Fruit fly (Drosophila melanogaster) Kc167 (cell line): ENCODE data around the gene CG15528.

Source experiments
- Myc ChIP-seq: fragments of >200 bp; optimal IDR thresholded peaks from 2 replicates; lab custom pipeline; 2017; ENCODE audit warnings: missing external identifiers
- Sin3A ChIP-seq: fragments of >200 bp; optimal IDR thresholded peaks from 2 replicates; lab custom pipeline; 2018; ENCODE audit warnings: missing external identifiers
- h ChIP-seq: fragments of >200 bp; optimal IDR thresholded peaks from 3 replicates; lab custom pipeline; 2018; ENCODE audit warnings: missing external identifiers
- insv ChIP-seq: fragments of >200 bp; optimal IDR thresholded peaks from 3 replicates; lab custom pipeline; 2018; ENCODE audit warnings: missing external identifiers
- psq ChIP-seq: fragments of >200 bp; optimal IDR thresholded peaks from 2 replicates; lab custom pipeline; 2017; ENCODE audit warnings: missing external identifiers
- ttk ChIP-seq: sonication (Bioruptor generic); optimal IDR thresholded peaks from 2 replicates; lab custom pipeline; 2017; ENCODE audit warnings: missing external identifiers

CG15528 gene

dm6 chr3R:30032281-30032680 is 19.6 kb downstream of the CG15528 start:
- no peak for TF ChIP-seq insv (lab: Kevin White, UChicago)
- TF ChIP-seq Myc (lab: Kevin White, UChicago) = no peak
- no peak for TF ChIP-seq ttk (lab: Kevin White, UChicago)
- no peak for TF ChIP-seq Sin3A (lab: Kevin White, UChicago)
- no peak for TF ChIP-seq psq (lab: Kevin White, UChicago)
- no peak for TF ChIP-seq h (lab: Kevin White, UChicago)

- TF ChIP-seq h (lab: Kevin White, UChicago) (no peak), Myc (lab: Kevin White, UChicago) (no peak), psq (lab: Kevin White, UChicago) (no peak), insv (lab: Kevin White, UChicago) (no peak), ttk (lab: Kevin White, UChicago) (no peak), Sin3A (lab: Kevin White, UChicago) (no peak)
Measured at dm6 chr3R:30030061-30030460, 21.9 kb downstream of the CG15528 start.

dm6 chr3R:30023445-30023844 is 28.5 kb downstream of the CG15528 start:
- TF ChIP-seq h (lab: Kevin White, UChicago) (no peak), Sin3A (lab: Kevin White, UChicago) (no peak), ttk (lab: Kevin White, UChicago) (no peak), insv (lab: Kevin White, UChicago) (no peak), psq (lab: Kevin White, UChicago) (no peak), Myc (lab: Kevin White, UChicago) (no peak)

dm6 chr3R:30022452-30023028 is 29.4 kb downstream of the CG15528 start, which contains the start of the genes RpS28a and Axn:
TSS of gene RpS28a (minus strand) at chr3R:30022648.
TSS of gene Axn (plus strand) at chr3R:30022842.
- TF ChIP-seq insv (lab: Kevin White, UChicago) (no peak), psq (lab: Kevin White, UChicago) (no peak), ttk (lab: Kevin White, UChicago) (no peak), h (lab: Kevin White, UChicago) (no peak), Sin3A (lab: Kevin White, UChicago) (no peak), Myc (lab: Kevin White, UChicago) (no peak)

dm6 chr3R:30021559-30022451 is 30.1 kb downstream of the CG15528 start, which contains the start of gene Mgat2:
TSS of gene Mgat2 (minus strand) at chr3R:30022221.
- TF ChIP-seq h (lab: Kevin White, UChicago) = no peak
- TF ChIP-seq insv (lab: Kevin White, UChicago) = no peak
- no peak for TF ChIP-seq Sin3A (lab: Kevin White, UChicago)
- TF ChIP-seq Myc (lab: Kevin White, UChicago) = no peak
- TF ChIP-seq psq (lab: Kevin White, UChicago) = no peak
- TF ChIP-seq ttk (lab: Kevin White, UChicago) = no peak

dm6 chr3R:30021009-30021408 is 30.9 kb downstream of the CG15528 start:
- TF ChIP-seq Myc (lab: Kevin White, UChicago) (no peak), psq (lab: Kevin White, UChicago) (no peak), h (lab: Kevin White, UChicago) (no peak), ttk (lab: Kevin White, UChicago) (no peak), Sin3A (lab: Kevin White, UChicago) (no peak), insv (lab: Kevin White, UChicago) (no peak)

dm6 chr3R:30014977-30015514 is 36.9 kb downstream of the CG15528 start, which contains the start of gene CG7920:
TSS of gene CG7920 (minus strand) at chr3R:30015284.
- TF ChIP-seq insv (lab: Kevin White, UChicago) (no peak), h (lab: Kevin White, UChicago) (no peak), Myc (lab: Kevin White, UChicago) (no peak), ttk (lab: Kevin White, UChicago) (no peak), psq (lab: Kevin White, UChicago) (no peak), Sin3A (lab: Kevin White, UChicago) (no peak)

dm6 chr3R:30014480-30014879 is 37.4 kb downstream of the CG15528 start:
- no peak for TF ChIP-seq Sin3A (lab: Kevin White, UChicago)
- no peak for TF ChIP-seq Myc (lab: Kevin White, UChicago)
- no peak for TF ChIP-seq h (lab: Kevin White, UChicago)
- no peak for TF ChIP-seq insv (lab: Kevin White, UChicago)
- TF ChIP-seq ttk (lab: Kevin White, UChicago) = no peak
- TF ChIP-seq psq (lab: Kevin White, UChicago) = no peak

dm6 chr3R:30013909-30014308 is 38.0 kb downstream of the CG15528 start:
- TF ChIP-seq Sin3A (lab: Kevin White, UChicago) (no peak), Myc (lab: Kevin White, UChicago) (no peak), insv (lab: Kevin White, UChicago) (no peak), psq (lab: Kevin White, UChicago) (no peak), ttk (lab: Kevin White, UChicago) (no peak), h (lab: Kevin White, UChicago) (no peak)

dm6 chr3R:30012602-30013489 is 39.1 kb downstream of the CG15528 start:
- TF ChIP-seq psq (lab: Kevin White, UChicago) (no peak), h (lab: Kevin White, UChicago) (no peak), ttk (lab: Kevin White, UChicago) (no peak), insv (lab: Kevin White, UChicago) (no peak), Myc (lab: Kevin White, UChicago) (no peak), Sin3A (lab: Kevin White, UChicago) (no peak)
